Fruit fly (Drosophila melanogaster) S2 (cell line): ENCODE measurements around the gene Tk.

Source experiments
- CG8478 ChIP-seq: fragments of >200 bp; optimal IDR thresholded peaks from 2 replicates; lab custom pipeline; 2018
- CTCF ChIP-seq, 2 experiments: fragments of >200 bp; optimal IDR thresholded peaks; 2 replicates each; lab custom pipeline; 2018

Gene Tk

dm6 chr3R:11989206-11989605, 16.1 kb downstream of the Tk start:
- TF ChIP-seq CG8478 (lab: Kevin White, UChicago): no peak
- TF ChIP-seq CTCF (optimal IDR thresholded peaks at IDR 0.05; lab: Kevin White, UChicago): no peak

- TF ChIP-seq CTCF (optimal IDR thresholded peaks at IDR 0.05; lab: Kevin White, UChicago): no peak
Measured at dm6 chr3R:11984862-11985261, 20.4 kb downstream of the Tk start.

- TF ChIP-seq CTCF (optimal IDR thresholded peaks at IDR 0.05; lab: Kevin White, UChicago) (no peak), CG8478 (lab: Kevin White, UChicago) (no peak)
Measured at dm6 chr3R:11984441-11984840, 20.8 kb downstream of the Tk start, which contains the start of gene CG3397. TSS of gene CG3397 (minus strand) at chr3R:11984541.

- TF ChIP-seq CG8478 (lab: Kevin White, UChicago) (no peak), CTCF (optimal IDR thresholded peaks at IDR 0.05; lab: Kevin White, UChicago) (no peak)
Measured at dm6 chr3R:11982547-11982946, 22.7 kb downstream of the Tk start.

dm6 chr3R:11981962-11982361, 23.3 kb downstream of the Tk start, which contains the start of gene CG12224:
TSS of gene CG12224 (minus strand) at chr3R:11982062.
- TF ChIP-seq CTCF (optimal IDR thresholded peaks at IDR 0.05; lab: Kevin White, UChicago): no peak
- TF ChIP-seq CG8478 (lab: Kevin White, UChicago): no peak

dm6 chr3R:11979879-11980571, 25.2 kb downstream of the Tk start, which contains the start of gene CG18547:
TSS of gene CG18547 (minus strand) at chr3R:11980390.
- TF ChIP-seq CG8478 (lab: Kevin White, UChicago) (no peak), CTCF (optimal IDR thresholded peaks at IDR 0.05; lab: Kevin White, UChicago) (no peak)

dm6 chr3R:11978278-11978677, 27.0 kb downstream of the Tk start:
- TF ChIP-seq CTCF (optimal IDR thresholded peaks at IDR 0.05; lab: Kevin White, UChicago) (no peak), CG8478 (lab: Kevin White, UChicago) (no peak)

- TF ChIP-seq CTCF (optimal IDR thresholded peaks at IDR 0.05; lab: Kevin White, UChicago) (no peak), CG8478 (lab: Kevin White, UChicago) (no peak)
Measured at dm6 chr3R:11977336-11977678, 28.0 kb downstream of the Tk start.

dm6 chr3R:11976556-11977335, 28.5 kb downstream of the Tk start, which contains the start of gene CG10005:
TSS of gene CG10005 (minus strand) at chr3R:11977197.
- no peak for TF ChIP-seq CG8478 (lab: Kevin White, UChicago)

dm6 chr3R:11974631-11975030, 30.6 kb downstream of the Tk start, which contains the start of gene Tango9:
TSS of gene Tango9 (minus strand) at chr3R:11974910.
- TF ChIP-seq CG8478 (lab: Kevin White, UChicago) (no peak), CTCF (optimal IDR thresholded peaks at IDR 0.05; lab: Kevin White, UChicago) (no peak)

- TF ChIP-seq CTCF (optimal IDR thresholded peaks at IDR 0.05; lab: Kevin White, UChicago) (no peak), CG8478 (lab: Kevin White, UChicago) (no peak)
Measured at dm6 chr3R:11973826-11974225, 31.4 kb downstream of the Tk start.

- no peak for TF ChIP-seq CG8478 (lab: Kevin White, UChicago)
Measured at dm6 chr3R:11971394-11971793, 33.9 kb downstream of the Tk start, which contains the start of gene GC2. TSS of gene GC2 (plus strand) at chr3R:11971694.

- TF ChIP-seq CTCF (optimal IDR thresholded peaks at IDR 0.05; lab: Kevin White, UChicago) (no peak), CG8478 (lab: Kevin White, UChicago) (no peak)
Measured at dm6 chr3R:11969217-11969616, 36.1 kb downstream of the Tk start.

dm6 chr3R:11968030-11968753, 37.1 kb downstream of the Tk start:
- no peak for TF ChIP-seq CG8478 (lab: Kevin White, UChicago)
